Worm (Caenorhabditis elegans): Measurements from ENCODE around the gene str-109.

Gene str-109

DNA sequence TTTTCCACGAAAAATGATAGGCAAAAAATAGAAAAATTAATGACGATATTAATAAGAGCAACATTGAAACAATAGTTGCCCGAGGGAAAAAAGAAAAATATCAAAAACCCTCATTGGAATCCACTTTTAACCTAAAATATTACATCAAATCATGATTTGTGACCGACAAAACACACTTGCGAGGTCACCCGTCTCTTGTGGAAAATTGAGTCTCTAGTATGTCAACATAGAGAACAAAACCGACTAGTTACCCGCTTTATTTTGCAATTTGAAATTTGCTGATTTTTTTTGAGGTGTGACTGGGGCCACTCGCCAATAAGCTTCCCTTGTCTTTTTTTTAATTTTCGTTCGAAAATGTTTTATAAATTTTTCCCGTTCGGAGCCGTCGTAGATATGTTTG lies 13.7 kb upstream of the str-109 start, which contains the start of gene cyp-33D1:
cyp-33D1 (minus strand) TSS at position 101 of the 400 bp plus-strand sequence.
- no peak for TF ChIP-seq unc-62 (GFP tag; optimal IDR thresholded peaks at IDR 0.05)

- TF ChIP-seq unc-62 (GFP tag; optimal IDR thresholded peaks at IDR 0.05), result no peak
Observed at ce11 chrV:16175227-16175626, 13.2 kb upstream of the str-109 start.

DNA sequence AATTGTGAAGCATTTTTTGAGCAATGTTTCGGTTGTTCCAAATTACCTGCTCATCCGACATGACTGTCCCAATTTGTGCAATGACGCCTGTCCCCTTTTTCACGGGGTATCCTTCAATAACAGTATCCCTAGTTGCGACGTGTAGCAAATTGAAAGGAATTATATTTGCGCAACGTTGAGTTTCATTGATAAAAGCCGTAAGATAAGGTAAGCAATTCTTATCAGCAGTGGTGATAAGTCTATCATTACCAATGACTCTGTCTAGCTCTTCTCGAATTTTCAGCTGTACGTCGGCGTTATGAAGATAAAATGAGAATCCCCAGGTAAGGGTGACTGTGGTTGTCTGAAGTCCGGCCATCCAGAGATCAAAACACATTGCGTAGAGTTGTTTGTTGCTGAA lies 12.1 kb upstream of the str-109 start:
- TF ChIP-seq unc-62 (GFP tag; optimal IDR thresholded peaks at IDR 0.05), result no peak

DNA sequence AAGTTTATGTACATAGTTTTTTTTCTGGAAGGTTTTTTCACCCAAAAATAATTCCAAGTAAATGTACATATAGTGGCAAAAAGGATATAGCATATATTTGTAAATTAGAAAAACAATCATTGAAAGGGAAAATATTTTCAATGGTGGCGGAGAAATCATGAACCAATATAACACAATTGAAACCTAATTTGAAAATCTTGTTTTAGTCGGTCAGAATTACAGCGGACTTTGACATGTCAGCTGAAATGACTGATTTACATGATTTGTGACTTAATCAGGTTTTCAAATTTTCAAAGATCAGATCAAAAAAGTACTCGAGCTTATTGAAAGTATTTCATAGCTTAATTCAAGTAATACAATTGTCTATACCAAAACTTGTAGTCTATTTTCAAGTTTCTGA lies 9.7 kb upstream of the str-109 start, which contains the start of gene K05D4.9:
K05D4.9 (minus strand) TSS at position 101 of the 400 bp plus-strand sequence.
- no peak for TF ChIP-seq unc-62 (GFP tag; optimal IDR thresholded peaks at IDR 0.05)

ce11 chrV:16169026-16169425 lies 7.0 kb upstream of the str-109 start, which contains the start of gene str-111:
TSS of gene str-111 (minus strand) at chrV:16169126.
- no peak for TF ChIP-seq unc-62 (GFP tag; optimal IDR thresholded peaks at IDR 0.05)

DNA sequence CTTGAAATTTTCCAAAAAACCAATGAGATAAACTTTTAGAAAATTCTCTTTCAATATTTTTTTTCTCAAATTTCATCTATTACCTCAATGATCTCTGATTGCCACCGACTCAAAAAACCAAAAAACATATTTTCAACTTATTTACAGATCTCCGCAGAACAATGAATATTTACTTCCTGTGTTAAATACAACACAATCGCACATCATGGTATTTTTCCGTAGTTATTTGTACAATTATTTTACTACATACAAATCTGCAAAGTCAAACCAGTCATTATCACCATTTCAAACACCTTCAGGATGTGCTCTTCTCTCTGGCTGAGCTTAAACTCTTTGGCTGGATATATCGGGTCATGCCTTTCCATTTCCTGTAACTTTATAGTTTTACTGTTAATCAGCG lies 3.9 kb upstream of the str-109 start, which contains the start of gene str-108:
str-108 (plus strand) TSS at position 301 of the 400 bp plus-strand sequence.
- no peak for TF ChIP-seq unc-62 (GFP tag; optimal IDR thresholded peaks at IDR 0.05)

DNA sequence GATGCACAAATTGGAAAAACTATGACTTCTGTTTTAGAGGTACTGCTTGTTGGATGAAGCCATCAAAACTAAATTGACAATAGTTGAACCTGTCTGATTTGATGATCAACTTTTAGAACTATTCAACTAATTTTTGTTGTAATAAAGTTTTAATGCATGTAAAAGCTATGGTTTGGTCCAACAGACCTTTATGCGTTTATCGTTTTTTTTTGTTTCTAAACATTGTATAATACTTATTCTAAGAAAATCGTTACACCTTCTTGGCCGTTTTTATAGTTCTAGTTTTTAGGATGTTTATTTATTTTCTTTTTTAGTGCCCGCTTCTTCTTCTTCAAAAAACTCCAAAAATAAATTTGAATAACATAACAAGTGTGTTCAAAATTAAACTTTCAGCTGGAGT lies 1.7 kb upstream of the str-109 start, which contains the start of gene F10A3.12:
F10A3.12 (plus strand) TSS at position 301 of the 400 bp plus-strand sequence.
- TF ChIP-seq unc-62 (GFP tag; optimal IDR thresholded peaks at IDR 0.05), result no peak

DNA sequence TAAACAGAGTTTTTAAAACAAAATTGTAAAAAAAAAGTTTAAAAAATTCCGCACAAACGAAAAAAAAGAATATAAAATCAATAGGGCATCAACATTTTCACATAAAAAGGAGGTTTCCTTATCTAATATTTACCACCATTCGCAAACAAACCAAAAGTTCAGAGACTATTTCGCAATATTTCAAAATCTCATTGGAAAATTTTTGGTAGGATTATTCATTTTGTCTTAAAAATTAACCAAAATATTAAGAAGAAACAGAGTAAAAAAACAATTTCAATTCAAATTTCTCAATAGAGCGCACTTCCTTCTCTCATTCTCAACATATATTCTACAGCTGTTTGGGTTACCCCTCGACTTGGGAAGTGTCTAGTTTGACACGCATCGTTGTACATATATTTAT lies 1.9 kb downstream of the str-109 start:
- TF ChIP-seq unc-62 (GFP tag; optimal IDR thresholded peaks at IDR 0.05), result no peak

DNA sequence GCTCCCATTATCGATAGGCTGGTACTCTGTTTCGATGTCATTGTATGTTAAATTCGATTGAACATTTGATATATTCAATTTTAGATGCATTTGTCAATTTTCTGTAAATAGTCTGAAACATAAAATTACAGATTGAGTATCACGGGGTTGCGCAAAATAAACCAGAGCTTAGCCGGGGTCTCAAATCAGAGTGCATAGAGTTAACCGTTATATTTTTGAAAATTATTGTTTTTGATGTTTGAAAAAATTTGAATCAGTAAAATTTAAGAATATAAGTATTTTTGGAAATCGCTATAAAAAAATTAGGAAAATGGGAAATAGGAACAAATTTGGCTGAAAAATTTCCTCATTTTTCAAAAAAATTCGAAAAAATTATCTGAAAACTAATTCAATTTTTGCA lies 2.4 kb downstream of the str-109 start, which contains the start of gene F10A3.17:
F10A3.17 (minus strand) TSS at position 101 of the 400 bp plus-strand sequence.
- TF ChIP-seq unc-62 (GFP tag; optimal IDR thresholded peaks at IDR 0.05), result no peak

DNA sequence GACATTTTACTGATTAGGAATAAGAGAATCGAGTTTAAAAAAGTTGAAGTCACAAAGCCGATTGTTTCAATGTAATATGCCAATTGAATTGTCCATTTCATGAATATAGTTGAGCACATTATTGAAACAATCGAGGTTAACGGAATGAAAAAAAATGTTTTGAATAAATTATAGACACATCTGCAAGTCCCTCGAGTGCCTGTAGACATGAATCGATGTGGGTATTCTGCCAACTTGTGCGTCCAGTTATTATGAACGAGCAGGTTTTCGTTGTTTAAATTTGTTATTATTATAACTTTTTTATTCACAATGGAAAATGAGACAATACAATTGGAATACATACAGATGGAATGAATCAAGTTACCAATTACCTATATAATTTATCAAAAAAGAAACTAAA lies 3.6 kb downstream of the str-109 start, which contains the start of gene str-99:
str-99 (minus strand) TSS at position 101 of the 400 bp plus-strand sequence.
- TF ChIP-seq unc-62 (GFP tag; optimal IDR thresholded peaks at IDR 0.05), result no peak

DNA sequence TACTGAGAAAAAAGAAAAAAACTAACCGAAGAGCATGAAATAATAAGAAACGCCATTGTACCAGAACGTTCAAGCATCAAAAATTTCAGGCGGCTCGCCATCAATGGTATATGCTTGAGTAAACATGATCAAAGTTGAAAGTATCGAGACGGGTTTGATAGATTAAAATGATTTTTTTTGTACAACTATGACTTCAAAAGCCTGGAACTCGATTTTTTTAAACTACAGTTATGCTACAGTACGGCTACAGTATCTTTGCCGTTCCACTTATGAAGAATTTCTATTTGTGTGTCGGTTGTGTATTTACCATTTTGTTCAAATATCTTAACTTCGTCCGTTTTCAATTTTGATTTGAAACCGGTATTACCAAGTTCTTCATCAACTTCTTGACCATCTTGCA lies 6.9 kb downstream of the str-109 start, which contains the start of gene str-97:
str-97 (minus strand) TSS at position 101 of the 400 bp plus-strand sequence.
- TF ChIP-seq unc-62 (GFP tag; optimal IDR thresholded peaks at IDR 0.05), result no peak

DNA sequence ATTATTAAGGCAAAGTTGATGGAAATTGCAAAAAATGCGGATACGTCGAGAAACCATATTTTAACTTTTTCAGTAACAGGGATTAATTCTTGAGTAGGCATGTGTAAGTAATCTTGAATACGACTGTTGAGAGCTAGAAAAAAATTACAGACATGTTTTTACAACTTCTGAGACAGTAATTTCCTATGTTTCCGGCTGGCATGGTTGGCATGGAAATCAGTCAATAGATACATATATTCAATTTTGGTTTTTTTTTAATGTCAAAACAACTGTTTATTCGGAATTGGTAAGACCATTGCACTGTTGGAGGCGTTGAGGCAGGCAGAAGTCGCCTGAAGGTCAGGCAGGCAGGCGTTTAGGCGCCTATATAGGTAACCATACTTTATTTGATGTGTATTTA lies 8.6 kb downstream of the str-109 start, which contains the start of gene str-254:
str-254 (minus strand) TSS at position 101 of the 400 bp plus-strand sequence.
- TF ChIP-seq unc-62 (GFP tag; optimal IDR thresholded peaks at IDR 0.05), result no peak

DNA sequence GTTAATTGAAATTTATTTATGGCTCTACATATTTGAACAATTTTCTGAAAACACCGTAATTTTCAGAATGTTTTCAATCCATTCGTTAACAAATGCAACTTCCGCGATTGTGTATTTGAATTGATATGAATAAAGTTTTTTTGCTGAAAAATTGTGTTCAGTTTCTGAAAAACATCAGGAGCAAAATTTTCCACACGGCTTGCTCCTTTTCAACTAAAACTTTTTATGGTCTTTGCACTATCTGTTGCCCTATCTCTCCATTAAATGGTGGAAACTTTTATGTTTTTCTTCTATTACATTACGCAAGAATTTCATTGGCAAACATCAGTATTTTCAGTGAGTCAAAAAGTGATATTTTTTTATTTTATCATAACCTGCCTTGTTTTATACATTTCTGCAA lies 13.2 kb downstream of the str-109 start, which contains the start of gene F10A3.4:
F10A3.4 (plus strand) TSS at position 301 of the 400 bp plus-strand sequence.
- TF ChIP-seq unc-62 (GFP tag; optimal IDR thresholded peaks at IDR 0.05), result no peak

DNA sequence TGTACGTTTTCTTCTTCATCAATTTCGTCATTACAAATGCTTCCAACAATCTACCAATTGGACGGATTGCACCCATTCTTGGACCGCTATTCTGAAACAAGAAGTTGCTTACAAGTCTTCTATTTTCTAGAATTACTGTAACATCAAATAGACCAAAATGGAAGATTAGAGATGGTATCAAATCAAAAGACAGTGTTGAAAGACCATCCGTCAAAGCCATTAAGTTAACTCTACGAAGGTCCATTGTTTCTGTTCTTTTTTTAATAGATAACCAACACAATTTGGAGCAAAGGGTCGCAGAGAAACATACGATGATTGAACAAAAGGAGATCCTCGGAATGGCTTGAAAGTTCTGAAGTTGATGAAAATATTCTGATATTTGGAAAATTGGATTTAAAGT lies 17.0 kb downstream of the str-109 start:
- TF ChIP-seq unc-62 (GFP tag; optimal IDR thresholded peaks at IDR 0.05), result no peak

- no peak for TF ChIP-seq unc-62 (GFP tag; optimal IDR thresholded peaks at IDR 0.05)
Observed at ce11 chrV:16143066-16143581, 18.9 kb downstream of the str-109 start, which contains the start of gene fbxa-88. TSS of gene fbxa-88 (minus strand) at chrV:16143116.

DNA sequence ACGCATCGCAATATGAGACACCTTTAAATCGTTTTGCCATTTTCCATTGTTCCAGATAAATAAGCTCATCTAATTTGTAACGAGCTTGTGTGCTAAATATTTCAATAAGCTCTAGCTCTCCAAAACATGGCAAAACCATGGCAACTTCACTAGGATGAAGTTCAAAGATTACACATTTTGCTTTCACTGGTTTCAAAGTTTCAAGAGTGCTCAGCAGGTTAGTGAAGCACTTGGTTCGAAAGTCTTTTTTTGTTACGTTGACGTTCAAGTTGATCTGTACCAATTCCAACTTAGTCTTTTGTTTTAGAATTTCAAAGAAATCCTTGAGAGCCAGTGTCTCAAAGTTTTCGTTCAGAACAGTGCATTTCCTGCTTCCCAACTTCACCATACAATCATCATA lies 19.7 kb downstream of the str-109 start, which contains the start of gene fbxa-18:
fbxa-18 (plus strand) TSS at position 301 of the 400 bp plus-strand sequence.
- TF ChIP-seq unc-62 (GFP tag; optimal IDR thresholded peaks at IDR 0.05), result no peak

DNA sequence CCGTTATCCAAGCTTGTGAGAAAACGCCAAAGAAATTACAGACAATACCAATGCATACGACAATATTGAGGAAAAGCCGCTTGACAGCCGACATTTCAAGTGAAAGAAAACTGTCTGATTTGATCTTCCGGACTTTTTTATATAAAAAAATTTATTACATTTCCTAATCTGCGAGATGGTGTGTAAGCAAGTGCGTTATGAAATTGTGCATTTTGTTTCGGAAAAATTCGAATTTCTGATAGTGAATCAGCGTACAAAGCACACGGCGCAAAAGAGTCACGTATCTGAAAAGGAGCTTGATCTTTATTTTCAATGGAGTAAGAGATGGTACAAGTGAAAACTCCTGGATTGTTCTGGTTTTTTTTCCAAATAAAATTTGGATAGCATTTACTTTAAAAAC lies 21.0 kb downstream of the str-109 start, which contains the start of gene clc-32:
clc-32 (minus strand) TSS at position 101 of the 400 bp plus-strand sequence.
- no peak for TF ChIP-seq unc-62 (GFP tag; optimal IDR thresholded peaks at IDR 0.05)
